Worm (Caenorhabditis elegans) whole organism, L4/young adult: ENCODE results near the gene acy-3.

Experiments
- W03F9.2 ChIP-seq: fragments of 150-350 bp; optimal IDR thresholded peaks from 2 replicates; lab custom pipeline; 2014; ENCODE audit warnings: missing biosample characterization, missing genetic modification characterization
- dao-5 ChIP-seq: sonication (generic microtip); optimal IDR thresholded peaks from 2 replicates; lab custom pipeline; 2016; ENCODE audit warnings: missing genotype, missing genetic modification characterization, moderate library complexity, missing compliant biosample characterization
- him-1 ChIP-seq: sonication (generic microtip); optimal IDR thresholded peaks from 2 replicates; lab custom pipeline; 2016; ENCODE audit warnings: missing genotype, missing genetic modification reagents, missing genetic modification characterization, missing compliant biosample characterization

ce11 chrIII:3790855-3791254 is 4.6 kb upstream of the acy-3 start:
- no peak for TF ChIP-seq dao-5
- no peak for TF ChIP-seq him-1 (tag; lab: Kevin White, UChicago)
- TF ChIP-seq W03F9.2 (tag; lab: Kevin White, UChicago) = no peak
